Worm (Caenorhabditis elegans): ENCODE data around the gene Y54G2A.15.

DNA sequence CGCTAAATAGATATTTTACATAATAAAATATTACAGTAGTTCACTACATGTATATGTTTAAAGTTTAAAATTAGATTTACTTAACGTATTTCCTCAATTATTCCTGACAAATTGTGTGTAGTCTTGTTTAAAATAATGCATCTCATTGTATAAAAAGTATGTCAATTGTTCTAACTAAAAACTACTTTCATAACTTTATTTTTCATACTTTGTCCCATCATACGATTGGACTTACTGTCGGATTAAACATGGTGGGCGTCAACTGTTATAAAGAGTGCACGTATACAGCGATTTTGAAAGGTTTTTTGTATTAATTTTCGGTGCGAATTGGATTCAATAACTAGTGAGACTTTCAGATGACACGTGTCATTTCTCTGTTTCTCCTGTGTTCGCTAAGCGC, 40.1 kb downstream of the Y54G2A.15 start, which contains the start of gene Y54G2A.32:
- TF ChIP-seq nhr-11 (tag; optimal IDR thresholded peaks at IDR 0.05) (no peak), nhr-76 (tag; optimal IDR thresholded peaks at IDR 0.05) (no peak), ztf-4 (tag; optimal IDR thresholded peaks at IDR 0.05) (no peak), ztf-11 (tag; optimal IDR thresholded peaks at IDR 0.05) (no peak), pha-4 (tag; optimal IDR thresholded peaks at IDR 0.05) (no peak), nhr-25 (tag; optimal IDR thresholded peaks at IDR 0.05) (no peak), unc-62 (GFP tag; optimal IDR thresholded peaks at IDR 0.05) (no peak), R02D3.7 (tag; optimal IDR thresholded peaks at IDR 0.05) (no peak), skn-1 (tag; optimal IDR thresholded peaks at IDR 0.05) (no peak), zag-1 (tag; optimal IDR thresholded peaks at IDR 0.05) (no peak)
